Worm (Caenorhabditis elegans) whole organism, young adult: ENCODE measurements around the gene Y41C4A.11.

ENCODE experiments used
- C17E4.6 ChIP-seq: fragments of 200-800 bp; sonication (Bioruptor generic); IDR thresholded peaks from 2 replicates; pipeline ENCODE4 v1.3.6; 2022; ENCODE audit warnings: missing genetic modification reagents, missing genetic modification characterization, missing compliant biosample characterization
- F55B11.4 ChIP-seq: sonication (generic microtip); optimal IDR thresholded peaks from 2 replicates; lab custom pipeline; 2016; ENCODE audit warnings: missing compliant biosample characterization, missing genetic modification characterization, borderline replicate concordance; ENCODE audit not compliant: insufficient read depth
- Y53F4B.3 ChIP-seq: fragments of 200-800 bp; sonication (Bioruptor generic); IDR thresholded peaks from 2 replicates; pipeline ENCODE4 v1.3.6; 2022; ENCODE audit warnings: missing genetic modification reagents, missing genetic modification characterization, missing compliant biosample characterization
- ama-1 ChIP-seq, 3 experiments: fragments of 150-350 bp in 1 of 3; sonication (generic microtip) in 2 of 3; optimal IDR thresholded peaks; 2 replicates each; lab custom pipeline; 2014 to 2018; ENCODE audit warnings: missing biosample characterization in 2 of 3, missing genetic modification characterization in 2 of 3, missing genetic modification reagents in 2 of 3
- attf-3 ChIP-seq: fragments of 200-800 bp; sonication (Bioruptor generic); conservative IDR thresholded peaks from 2 replicates; pipeline ENCODE4 v1.3.6; 2022; ENCODE audit warnings: missing genetic modification reagents, missing genetic modification characterization, missing compliant biosample characterization
- bed-1 ChIP-seq: fragments of 200-800 bp; sonication (Bioruptor generic); IDR thresholded peaks from 2 replicates; pipeline ENCODE4 v1.3.6; 2022; ENCODE audit warnings: missing genetic modification reagents, missing genetic modification characterization, missing compliant biosample characterization
- cebp-2 ChIP-seq: fragments of 200-800 bp; sonication (Bioruptor generic); IDR thresholded peaks from 2 replicates; pipeline ENCODE4 v1.3.6; 2022; ENCODE audit warnings: missing genetic modification characterization, missing compliant biosample characterization
- ceh-40 ChIP-seq: fragments of 200-800 bp; sonication (Bioruptor generic); IDR thresholded peaks from 2 replicates; pipeline ENCODE4 v1.3.6; 2022; ENCODE audit warnings: missing genetic modification characterization, missing compliant biosample characterization
- mcd-1 ChIP-seq: fragments of 200-800 bp; sonication (Bioruptor generic); IDR thresholded peaks from 2 replicates; pipeline ENCODE4 v1.3.6; 2022; ENCODE audit warnings: missing genetic modification reagents, missing genetic modification characterization, missing compliant biosample characterization
- rpc-1 ChIP-seq, 2 experiments: fragments of 150-350 bp in 1 of 2; sonication (generic microtip) in 1 of 2; optimal IDR thresholded peaks; 2 replicates each; lab custom pipeline; 2014 to 2018; ENCODE audit warnings: missing biosample characterization in 1 of 2, missing genetic modification characterization in 1 of 2, missing genetic modification reagents in 1 of 2, missing genotype in 1 of 2
- zim-3 ChIP-seq: sonication (generic microtip); optimal IDR thresholded peaks from 2 replicates; lab custom pipeline; 2017; ENCODE audit warnings: mild to moderate bottlenecking, missing genetic modification characterization, moderate library complexity, missing compliant biosample characterization
- ztf-22 ChIP-seq: fragments of 200-800 bp; sonication (Bioruptor generic); optimal IDR thresholded peaks from 2 replicates; lab custom pipeline; 2018; ENCODE audit warnings: mild to moderate bottlenecking, missing genetic modification characterization, moderate library complexity, missing compliant biosample characterization

- TF ChIP-seq cebp-2 (GFP tag; lab: Robert Waterston, UW) (no peak), ama-1 (optimal IDR thresholded peaks at IDR 0.05; lab: Kevin White, UChicago) (no peak), ama-1 (GFP tag; optimal IDR thresholded peaks at IDR 0.05; lab: Kevin White, UChicago) (no peak), mcd-1 (no peak), Y53F4B.3 (GFP tag; lab: Robert Waterston, UW) (no peak), ztf-22 (no peak), rpc-1 (optimal IDR thresholded peaks at IDR 0.05; lab: Kevin White, UChicago) (no peak), rpc-1 (tag; optimal IDR thresholded peaks at IDR 0.05; lab: Kevin White, UChicago) (no peak), F55B11.4 (no peak), attf-3 (GFP tag; lab: Robert Waterston, UW) (no peak), zim-3 (tag; lab: Kevin White, UChicago) (no peak), bed-1 (no peak), ceh-40 (GFP tag; lab: Robert Waterston, UW) (no peak), C17E4.6 (GFP tag; lab: Robert Waterston, UW) (no peak)
These were observed 17.9 kb downstream of the Y41C4A.11 start, which contains the start of gene sup-1 for ce11 chrIII:11737527-11737926.
